Worm (Caenorhabditis elegans): Measurements from ENCODE around the gene ins-31.
"Not testable (repeated sequence)": the region's sequence is repeated elsewhere in the genome, so short reads cannot be mapped to it uniquely, and the experiment has no call there.

The ins-31 gene

ce11 chrII:3126741-3127140 lies at the start of gene ins-31:
ins-31 (plus strand) TSS chrII:3127041.
- TF ChIP-seq fkh-2 (tag; optimal IDR thresholded peaks at IDR 0.05); ZK546.5 (tag; optimal IDR thresholded peaks at IDR 0.05); nfya-1 (tag; optimal IDR thresholded peaks at IDR 0.05; ENCODE audit: insufficient read depth): not testable (repeated sequence)

ce11 chrII:3078496-3078895 lies 48.3 kb upstream of the ins-31 start, which contains the start of gene copb-1:
copb-1 (plus strand) TSS chrII:3078796.
- TF ChIP-seq nhr-77 (tag; optimal IDR thresholded peaks at IDR 0.05): no peak
- TF ChIP-seq nhr-67 (tag; optimal IDR thresholded peaks at IDR 0.05): no peak
- TF ChIP-seq sea-2 (GFP tag; optimal IDR thresholded peaks at IDR 0.05): no peak
- no peak for TF ChIP-seq ceh-16 (tag; optimal IDR thresholded peaks at IDR 0.05)
- no peak for TF ChIP-seq nhr-12 (tag; optimal IDR thresholded peaks at IDR 0.05)
- no peak for TF ChIP-seq nhr-25 (tag; optimal IDR thresholded peaks at IDR 0.05)
- no peak for TF ChIP-seq zag-1 (tag; optimal IDR thresholded peaks at IDR 0.05)
- TF ChIP-seq ceh-9 (tag; optimal IDR thresholded peaks at IDR 0.05): no peak
- TF ChIP-seq mdl-1 (tag; optimal IDR thresholded peaks at IDR 0.05): no peak
- TF ChIP-seq fkh-10 (GFP tag; optimal IDR thresholded peaks at IDR 0.05): no peak
- no peak for TF ChIP-seq nhr-43 (tag; optimal IDR thresholded peaks at IDR 0.05; ENCODE audit: poor library complexity, severe bottlenecking)
- TF ChIP-seq nhr-23 (tag; optimal IDR thresholded peaks at IDR 0.05): no peak
- TF ChIP-seq lsy-12 (tag; optimal IDR thresholded peaks at IDR 0.05): no peak
- no peak for TF ChIP-seq daf-12 (tag; optimal IDR thresholded peaks at IDR 0.05)
- no peak for TF ChIP-seq pqm-1 (tag; optimal IDR thresholded peaks at IDR 0.05)
- TF ChIP-seq jun-1 (tag; optimal IDR thresholded peaks at IDR 0.05): no peak
- no peak for TF ChIP-seq R02D3.7 (tag; optimal IDR thresholded peaks at IDR 0.05)
- no peak for TF ChIP-seq nhr-237 (tag; optimal IDR thresholded peaks at IDR 0.05)
- TF ChIP-seq nhr-11 (tag; optimal IDR thresholded peaks at IDR 0.05): no peak

- TF ChIP-seq daf-12 (tag; optimal IDR thresholded peaks at IDR 0.05) (no peak), ZK546.5 (tag; optimal IDR thresholded peaks at IDR 0.05) (no peak), fos-1 (tag; optimal IDR thresholded peaks at IDR 0.05) (no peak), lsy-12 (tag; optimal IDR thresholded peaks at IDR 0.05) (no peak), nhr-43 (tag; optimal IDR thresholded peaks at IDR 0.05; ENCODE audit: poor library complexity, severe bottlenecking) (no peak), nhr-76 (tag; optimal IDR thresholded peaks at IDR 0.05) (no peak), skn-1 (tag; optimal IDR thresholded peaks at IDR 0.05) (no peak), pha-4 (tag; optimal IDR thresholded peaks at IDR 0.05) (no peak), fkh-2 (tag; optimal IDR thresholded peaks at IDR 0.05) (no peak), elt-2 (tag; optimal IDR thresholded peaks at IDR 0.05) (no peak), mml-1 (tag; optimal IDR thresholded peaks at IDR 0.05) (no peak), lin-39 (tag; optimal IDR thresholded peaks at IDR 0.05) (no peak), sea-2 (GFP tag; optimal IDR thresholded peaks at IDR 0.05) (no peak), nhr-28 (tag; optimal IDR thresholded peaks at IDR 0.05) (no peak), jun-1 (tag; optimal IDR thresholded peaks at IDR 0.05) (no peak), eor-1 (tag; optimal IDR thresholded peaks at IDR 0.05) (no peak), ceh-82 (tag; optimal IDR thresholded peaks at IDR 0.05) (no peak)
Observed at ce11 chrII:3087134-3087533, 39.7 kb upstream of the ins-31 start.

- TF ChIP-seq ceh-82 (tag; optimal IDR thresholded peaks at IDR 0.05): no peak
- TF ChIP-seq fkh-2 (tag; optimal IDR thresholded peaks at IDR 0.05): no peak
- no peak for TF ChIP-seq nhr-11 (tag; optimal IDR thresholded peaks at IDR 0.05)
- TF ChIP-seq zag-1 (tag; optimal IDR thresholded peaks at IDR 0.05): no peak
- no peak for TF ChIP-seq elt-1 (tag; optimal IDR thresholded peaks at IDR 0.05)
- no peak for TF ChIP-seq elt-3 (tag; optimal IDR thresholded peaks at IDR 0.05)
- TF ChIP-seq pha-4 (tag; optimal IDR thresholded peaks at IDR 0.05): no peak
- TF ChIP-seq mml-1 (tag; optimal IDR thresholded peaks at IDR 0.05): no peak
- TF ChIP-seq ama-1 (optimal IDR thresholded peaks at IDR 0.05): no peak
- no peak for TF ChIP-seq jun-1 (tag; optimal IDR thresholded peaks at IDR 0.05)
- no peak for TF ChIP-seq egl-27 (tag; optimal IDR thresholded peaks at IDR 0.05)
- no peak for TF ChIP-seq hmg-11 (tag; optimal IDR thresholded peaks at IDR 0.05)
- no peak for TF ChIP-seq daf-12 (tag; optimal IDR thresholded peaks at IDR 0.05)
- TF ChIP-seq nhr-23 (tag; optimal IDR thresholded peaks at IDR 0.05): no peak
- no peak for TF ChIP-seq unc-62 (GFP tag; optimal IDR thresholded peaks at IDR 0.05)
- TF ChIP-seq sea-2 (GFP tag; optimal IDR thresholded peaks at IDR 0.05): no peak
Observed at ce11 chrII:3091268-3091667, 35.6 kb upstream of the ins-31 start, which contains the start of gene srg-21. srg-21 (minus strand) TSS chrII:3091368.

Measured in whole organism, L3 larva.